Fruit fly (Drosophila melanogaster) whole organism, wandering third instar larva: ENCODE data around the gene Unc-115a.

Source experiments
- Hnf4 ChIP-seq: fragments of 200-800 bp; sonication (Bioruptor generic); optimal IDR thresholded peaks from 2 replicates; lab custom pipeline; 2016; ENCODE audit warnings: missing biosample characterization, mild to moderate bottlenecking, missing genetic modification characterization
- foxo ChIP-seq, 2 experiments: fragments of 200-800 bp; sonication (Bioruptor generic); optimal IDR thresholded peaks; 2 replicates in 1 of 2; 3 replicates in 1 of 2; lab custom pipeline; 2016 to 2017; ENCODE audit warnings: missing biosample characterization in 2 of 2, missing genetic modification characterization in 2 of 2
- rgr ChIP-seq: fragments of 200-800 bp; sonication (Bioruptor generic); optimal IDR thresholded peaks from 3 replicates; lab custom pipeline; 2016; ENCODE audit warnings: missing biosample characterization, mild to moderate bottlenecking, missing genetic modification characterization

- TF ChIP-seq foxo (GFP tag; optimal IDR thresholded peaks at IDR 0.05; lab: Kevin White, UChicago) (peak in 1 of 2 experiments; percentile 13), rgr (GFP tag; lab: Kevin White, UChicago) (no peak), Hnf4 (GFP tag; lab: Kevin White, UChicago) (no peak)
These were observed 59.0 kb downstream of the Unc-115a start, which contains the start of gene Fst for dm6 chr3R:9646104-9646707.
